Fruit fly (Drosophila melanogaster) whole organism, embryonic: ENCODE data around the gene Col4a1.

Source experiments
- BtbVII ChIP-seq: fragments of 200-800 bp; sonication (Bioruptor generic); optimal IDR thresholded peaks from 3 replicates; lab custom pipeline; 2017; ENCODE audit warnings: missing biosample characterization, mild to moderate bottlenecking, missing genetic modification characterization
- CG13624 ChIP-seq: fragments of 200-800 bp; sonication (Bioruptor generic); optimal IDR thresholded peaks from 2 replicates; lab custom pipeline; 2016; ENCODE audit warnings: missing biosample characterization, missing genetic modification characterization
- CG15011 ChIP-seq: fragments of 200-800 bp; sonication (Bioruptor generic); optimal IDR thresholded peaks from 3 replicates; lab custom pipeline; 2018; ENCODE audit warnings: missing biosample characterization, mild to moderate bottlenecking, missing genetic modification characterization
- CG15514 ChIP-seq: fragments of 200-800 bp; sonication (Bioruptor generic); optimal IDR thresholded peaks from 3 replicates; lab custom pipeline; 2017; ENCODE audit warnings: missing biosample characterization, missing genetic modification characterization, mild to moderate bottlenecking, moderate library complexity, missing genetic modification reagents
- CG18262 ChIP-seq: fragments of 200-800 bp; optimal IDR thresholded peaks from 3 replicates; lab custom pipeline; 2019; ENCODE audit warnings: missing biosample characterization, mild to moderate bottlenecking, missing genetic modification characterization, moderate library complexity
- CG2120 ChIP-seq: fragments of 200-800 bp; sonication (Bioruptor generic); optimal IDR thresholded peaks from 3 replicates; lab custom pipeline; 2016; ENCODE audit warnings: missing biosample characterization, missing genetic modification characterization
- CG2678 ChIP-seq: fragments of 200-800 bp; sonication (Bioruptor generic); optimal IDR thresholded peaks from 3 replicates; lab custom pipeline; 2019; ENCODE audit warnings: missing biosample characterization, mild to moderate bottlenecking, missing genetic modification characterization, moderate library complexity
- CG30403 ChIP-seq: fragments of 200-800 bp; sonication (Bioruptor generic); optimal IDR thresholded peaks from 3 replicates; lab custom pipeline; 2016; ENCODE audit warnings: missing biosample characterization, missing genetic modification characterization
- CG32767 ChIP-seq: fragments of 200-800 bp; sonication (Bioruptor generic); IDR thresholded peaks from 2 replicates; pipeline ENCODE4 v1.3.6; 2022; ENCODE audit warnings: missing biosample characterization, missing genetic modification characterization
- CG3281 ChIP-seq: fragments of 200-800 bp; sonication (Bioruptor generic); optimal IDR thresholded peaks from 3 replicates; lab custom pipeline; 2017; ENCODE audit warnings: missing biosample characterization, mild to moderate bottlenecking, missing genetic modification characterization
- CG5180 ChIP-seq: fragments of 200-800 bp; sonication (Bioruptor generic); optimal IDR thresholded peaks from 3 replicates; lab custom pipeline; 2017; ENCODE audit warnings: missing biosample characterization, missing genetic modification characterization, mild to moderate bottlenecking, moderate library complexity, missing genetic modification reagents
- CG5245 ChIP-seq: fragments of 200-800 bp; sonication (Bioruptor generic); optimal IDR thresholded peaks from 3 replicates; lab custom pipeline; 2016; ENCODE audit warnings: missing biosample characterization, missing genetic modification characterization
- CG6791 ChIP-seq: fragments of 200-800 bp; sonication (Bioruptor generic); IDR thresholded peaks from 3 replicates; pipeline ENCODE4 v1.3.6; 2022; ENCODE audit warnings: missing biosample characterization, missing genetic modification characterization; ENCODE audit not compliant: partially characterized antibody
- CG8089 ChIP-seq: fragments of 200-800 bp; sonication (Bioruptor generic); optimal IDR thresholded peaks from 3 replicates; lab custom pipeline; 2016; ENCODE audit warnings: missing biosample characterization, missing genetic modification characterization
- CG9932 ChIP-seq: fragments of 200-800 bp; sonication (Bioruptor generic); IDR thresholded peaks from 2 replicates; pipeline ENCODE4 v1.3.6; 2022; ENCODE audit warnings: missing biosample characterization, missing genetic modification characterization
- CkIIα-i1 ChIP-seq: fragments of 200-800 bp; sonication (Bioruptor generic); IDR thresholded peaks from 2 replicates; pipeline ENCODE4 v1.3.6; 2022; ENCODE audit warnings: missing biosample characterization, missing genetic modification characterization
- D19A ChIP-seq: fragments of 200-800 bp; optimal IDR thresholded peaks from 3 replicates; lab custom pipeline; 2019; ENCODE audit warnings: missing biosample characterization, mild to moderate bottlenecking, missing genetic modification characterization, moderate library complexity
- Drgx ChIP-seq: fragments of 200-800 bp; sonication (Bioruptor generic); IDR thresholded peaks from 2 replicates; pipeline ENCODE4 v1.3.6; 2022; ENCODE audit warnings: missing biosample characterization, missing genetic modification characterization
- HLH54F ChIP-seq: fragments of 200-800 bp; sonication (Bioruptor generic); optimal IDR thresholded peaks from 3 replicates; lab custom pipeline; 2016; ENCODE audit warnings: missing biosample characterization, missing genetic modification characterization
- HLHmδ ChIP-seq: fragments of 200-800 bp; sonication (Bioruptor generic); optimal IDR thresholded peaks from 2 replicates; lab custom pipeline; 2018; ENCODE audit warnings: missing biosample characterization, mild to moderate bottlenecking, missing genetic modification characterization, moderate library complexity
- Hr78 ChIP-seq, 2 experiments: fragments of 200-800 bp in 1 of 2; fragments of >200 bp in 1 of 2; sonication (Bioruptor generic) in 1 of 2; optimal IDR thresholded peaks; 2 replicates each; lab custom pipeline; 2017 to 2019; ENCODE audit warnings: missing biosample characterization in 2 of 2, missing genetic modification characterization in 2 of 2, mild to moderate bottlenecking in 1 of 2, moderate library complexity in 1 of 2
- MTF-1 ChIP-seq: fragments of 200-800 bp; sonication (Bioruptor generic); optimal IDR thresholded peaks from 2 replicates; lab custom pipeline; 2018; ENCODE audit warnings: missing biosample characterization, mild to moderate bottlenecking, missing genetic modification characterization, borderline replicate concordance
- Rfx ChIP-seq: fragments of 200-800 bp; sonication (Bioruptor generic); IDR thresholded peaks from 2 replicates; pipeline ENCODE4 v1.3.6; 2022; ENCODE audit warnings: missing biosample characterization, missing genetic modification characterization
- Sox102F ChIP-seq: fragments of 200-800 bp; sonication (Bioruptor generic); optimal IDR thresholded peaks from 2 replicates; lab custom pipeline; 2018; ENCODE audit warnings: missing biosample characterization, mild to moderate bottlenecking, missing genetic modification characterization, moderate library complexity
- Spps ChIP-seq: fragments of 200-800 bp; sonication (Bioruptor generic); optimal IDR thresholded peaks from 2 replicates; lab custom pipeline; 2018; ENCODE audit warnings: missing biosample characterization, mild to moderate bottlenecking, missing genetic modification characterization
- cad ChIP-seq: fragments of >200 bp; optimal IDR thresholded peaks from 2 replicates; lab custom pipeline; 2017; ENCODE audit warnings: missing biosample characterization, missing genetic modification characterization
- chinmo ChIP-seq: fragments of 200-800 bp; sonication (Bioruptor generic); IDR thresholded peaks from 4 replicates; pipeline ENCODE4 v1.3.6; 2022; ENCODE audit warnings: missing biosample characterization, missing genetic modification characterization; ENCODE audit not compliant: partially characterized antibody
- chm ChIP-seq: fragments of 200-800 bp; sonication (Bioruptor generic); IDR thresholded peaks from 2 replicates; pipeline ENCODE4 v1.3.6; 2022; ENCODE audit warnings: missing biosample characterization, missing genetic modification characterization
- dm ChIP-seq: fragments of 200-800 bp; sonication (Bioruptor generic); optimal IDR thresholded peaks from 3 replicates; lab custom pipeline; 2016; ENCODE audit warnings: missing biosample characterization, missing genetic modification characterization
- gt ChIP-seq: fragments of 200-800 bp; sonication (Bioruptor generic); IDR thresholded peaks from 2 replicates; pipeline ENCODE4 v1.3.6; 2022; ENCODE audit warnings: missing biosample characterization, missing genetic modification characterization
- inv ChIP-seq: fragments of 200-800 bp; sonication (Bioruptor generic); IDR thresholded peaks from 2 replicates; pipeline ENCODE4 v1.3.6; 2022; ENCODE audit warnings: missing biosample characterization, missing genetic modification characterization; ENCODE audit not compliant: partially characterized antibody
- jigr1 ChIP-seq: fragments of 200-800 bp; sonication (Bioruptor generic); IDR thresholded peaks from 3 replicates; pipeline ENCODE4 v1.3.6; 2022; ENCODE audit warnings: missing biosample characterization, missing genetic modification characterization
- lab ChIP-seq: fragments of 200-800 bp; sonication (Bioruptor generic); optimal IDR thresholded peaks from 3 replicates; lab custom pipeline; 2017; ENCODE audit warnings: missing biosample characterization, missing genetic modification characterization, mild to moderate bottlenecking, moderate library complexity, missing genetic modification reagents
- lilli ChIP-seq: fragments of 200-800 bp; sonication (Bioruptor generic); optimal IDR thresholded peaks from 3 replicates; lab custom pipeline; 2016; ENCODE audit warnings: missing biosample characterization, missing genetic modification characterization
- maf-S ChIP-seq: fragments of 200-800 bp; sonication (Bioruptor generic); optimal IDR thresholded peaks from 2 replicates; lab custom pipeline; 2016; ENCODE audit warnings: missing biosample characterization, missing genetic modification characterization
- peb ChIP-seq: fragments of 200-800 bp; sonication (Bioruptor generic); IDR thresholded peaks from 2 replicates; pipeline ENCODE4 v1.3.6; 2022; ENCODE audit warnings: missing biosample characterization, missing genetic modification characterization
- row ChIP-seq: fragments of 200-800 bp; sonication (Bioruptor generic); IDR thresholded peaks from 3 replicates; pipeline ENCODE4 v1.3.6; 2022; ENCODE audit warnings: missing biosample characterization, missing genetic modification characterization
- sc ChIP-seq, 3 experiments: fragments of >200 bp in 2 of 3; fragments of 200-800 bp in 1 of 3; sonication (Bioruptor generic) in 1 of 3; optimal IDR thresholded peaks; 2 replicates in 2 of 3; 3 replicates in 1 of 3; lab custom pipeline; 2017; ENCODE audit warnings: mild to moderate bottlenecking in 1 of 3, missing biosample characterization in 1 of 3, missing genetic modification characterization in 1 of 3, missing genetic modification reagents in 1 of 3
- sens ChIP-seq: fragments of 200-800 bp; sonication (Bioruptor generic); peaks from one replicate; lab custom pipeline; 2016; ENCODE audit warnings: missing biosample characterization, missing genetic modification characterization
- sna ChIP-seq: fragments of 200-800 bp; sonication (Bioruptor generic); IDR thresholded peaks from 2 replicates; pipeline ENCODE4 v1.3.6; 2022; ENCODE audit warnings: missing biosample characterization, missing genetic modification characterization; ENCODE audit not compliant: partially characterized antibody
- sr ChIP-seq: fragments of 200-800 bp; sonication (Bioruptor generic); IDR thresholded peaks from 3 replicates; pipeline ENCODE4 v1.3.6; 2022; ENCODE audit warnings: missing biosample characterization, missing genetic modification characterization
- tap ChIP-seq: fragments of 200-800 bp; optimal IDR thresholded peaks from 3 replicates; lab custom pipeline; 2019; ENCODE audit warnings: missing biosample characterization, mild to moderate bottlenecking, missing genetic modification characterization, moderate library complexity
- tgo ChIP-seq: fragments of 200-800 bp; sonication (Bioruptor generic); IDR thresholded peaks from 3 replicates; pipeline ENCODE4 v1.3.6; 2022; ENCODE audit warnings: missing biosample characterization, missing genetic modification characterization
- tna ChIP-seq: fragments of 200-800 bp; sonication (Bioruptor generic); IDR thresholded peaks from 2 replicates; pipeline ENCODE4 v1.3.6; 2022; ENCODE audit warnings: missing biosample characterization, missing genetic modification characterization; ENCODE audit not compliant: partially characterized antibody
- z ChIP-seq: fragments of 200-800 bp; sonication (Bioruptor generic); IDR thresholded peaks from 3 replicates; pipeline ENCODE4 v1.3.6; 2022; ENCODE audit warnings: missing biosample characterization, missing genetic modification characterization

Col4a1 gene

DNA sequence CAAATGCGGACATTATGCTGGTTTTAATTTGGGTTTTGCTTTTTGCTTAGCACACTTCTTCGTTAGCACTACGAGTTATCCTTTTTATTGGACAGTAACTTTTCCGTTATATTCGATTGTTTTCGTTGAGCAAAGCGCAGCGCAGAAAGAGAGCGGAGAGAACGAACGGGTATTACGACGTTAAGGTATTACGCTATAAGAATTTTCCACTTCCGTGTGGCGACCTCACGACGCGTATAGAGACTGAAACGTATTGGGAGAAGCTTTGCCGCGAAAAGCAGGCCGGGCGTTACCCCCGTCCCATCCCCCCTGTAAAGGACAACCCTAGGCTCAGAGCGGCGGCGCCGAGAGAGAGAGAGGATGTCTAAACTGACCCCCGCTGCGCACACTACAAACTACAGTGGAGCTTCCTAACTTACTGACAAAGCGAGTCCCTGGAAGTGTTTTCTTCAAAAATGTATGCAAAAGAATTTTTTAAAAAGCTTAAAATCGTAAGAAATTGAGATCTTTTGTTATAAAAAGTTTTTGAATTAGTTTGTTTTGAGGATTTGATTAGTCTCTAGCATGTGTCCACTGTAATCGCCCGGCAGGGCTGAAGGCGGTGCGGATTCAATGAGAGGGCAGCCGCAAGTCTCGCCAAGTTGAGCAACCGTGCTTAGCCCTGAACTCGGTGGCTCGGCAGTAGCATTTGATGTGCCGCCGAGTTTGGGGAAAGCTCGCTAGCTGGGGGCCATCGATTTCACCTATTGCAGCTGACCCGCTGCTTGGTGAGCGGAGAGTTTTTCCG, 24.5 kb upstream of the Col4a1 start (continued):
- TF ChIP-seq CG5180, result peak; percentile 83
- TF ChIP-seq chm (GFP tag; lab: Robert Waterston, UW), result peak; percentile 94
- TF ChIP-seq gt (GFP tag; lab: Robert Waterston, UW), result peak; percentile 81
- TF ChIP-seq HLHmδ (GFP tag; lab: Kevin White, UChicago), result no peak
- TF ChIP-seq Spps (tag; lab: Kevin White, UChicago), result peak; percentile 77
- peak; percentile 91 for TF ChIP-seq jigr1
- peak; percentile 92 for TF ChIP-seq tap (tag; lab: Kevin White, UChicago)
- TF ChIP-seq cad (GFP tag; lab: Kevin White, UChicago), result no peak
- peak; percentile 93 for TF ChIP-seq CG32767 (GFP tag; lab: Robert Waterston, UW)
- TF ChIP-seq CG13624 (GFP tag; lab: Kevin White, UChicago), result peak; percentile 97
- peak; percentile 95 for TF ChIP-seq CG30403 (GFP tag; lab: Kevin White, UChicago)
- TF ChIP-seq maf-S, result peak; percentile 93
- TF ChIP-seq CG15011 (GFP tag; lab: Kevin White, UChicago), result peak; percentile 93
- no peak for TF ChIP-seq sc (optimal IDR thresholded peaks at IDR 0.05; lab: Kevin White, UChicago)
- peak; percentile 79 for TF ChIP-seq sc (GFP tag; optimal IDR thresholded peaks at IDR 0.05; lab: Kevin White, UChicago)

DNA sequence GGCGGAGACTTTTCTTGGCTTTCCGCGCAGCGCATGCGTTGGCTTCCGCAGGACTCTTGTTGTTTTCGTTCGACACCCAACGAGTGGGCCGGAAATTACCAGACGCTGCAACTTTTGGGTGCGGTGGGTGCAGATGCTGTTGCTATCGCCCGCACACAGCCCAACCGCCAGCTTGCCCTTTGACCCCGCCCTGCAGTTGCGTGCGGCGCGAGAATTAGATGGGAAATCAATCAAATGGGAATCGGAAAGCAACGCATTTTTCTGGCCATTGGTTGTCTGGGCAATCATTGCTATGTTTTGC, 24.0 kb upstream of the Col4a1 start:
- peak in 1 of 2 experiments; percentile 89 for TF ChIP-seq Hr78 (GFP tag; optimal IDR thresholded peaks at IDR 0.05; lab: Kevin White, UChicago)
- 0 out of 4 replicates have a peak, but pooled peaks have one; percentile 52 for TF ChIP-seq chinmo (GFP tag; lab: Robert Waterston, UW)
- no peak for TF ChIP-seq D19A (tag; lab: Kevin White, UChicago)
- TF ChIP-seq sna (GFP tag; lab: Robert Waterston, UW), result no peak
- no peak for TF ChIP-seq inv (GFP tag; lab: Robert Waterston, UW)
- TF ChIP-seq z (GFP tag; lab: Robert Waterston, UW), result 0 out of 3 replicates have a peak, but pooled peaks have one; percentile 24
- 0 out of 3 replicates have a peak, but pooled peaks have one; percentile 26 for TF ChIP-seq CG6791 (GFP tag; lab: Robert Waterston, UW)
- TF ChIP-seq tgo (GFP tag; lab: Robert Waterston, UW), result no peak

DNA sequence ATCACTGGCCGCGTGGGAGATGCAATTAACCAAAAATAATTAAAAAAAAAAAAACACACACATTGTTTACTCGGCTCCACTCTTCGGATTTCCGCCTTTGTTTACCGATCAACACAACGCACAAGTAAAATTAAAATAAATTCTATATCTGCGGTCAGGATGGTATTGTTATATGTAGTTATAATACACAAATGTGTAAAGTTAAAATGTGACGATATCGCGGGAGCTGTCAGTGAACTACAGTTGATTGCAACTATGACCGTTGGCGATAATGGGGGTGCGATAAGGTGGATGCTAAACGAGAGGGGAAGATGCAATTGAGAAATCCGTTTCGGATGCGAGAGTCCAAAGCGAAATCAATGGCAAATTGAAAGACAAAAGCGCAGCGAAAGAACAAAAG, 23.1 kb upstream of the Col4a1 start:
- TF ChIP-seq sr (GFP tag; lab: Robert Waterston, UW) (peak; percentile 24; the same call in 1 of the 3 replicates), CkIIα-i1 (no peak), BtbVII (no peak), CG9932 (no peak), sens (peak; percentile 55), lilli (no peak), CG5245 (GFP tag; lab: Kevin White, UChicago) (no peak), row (GFP tag; lab: Robert Waterston, UW) (no peak)

DNA sequence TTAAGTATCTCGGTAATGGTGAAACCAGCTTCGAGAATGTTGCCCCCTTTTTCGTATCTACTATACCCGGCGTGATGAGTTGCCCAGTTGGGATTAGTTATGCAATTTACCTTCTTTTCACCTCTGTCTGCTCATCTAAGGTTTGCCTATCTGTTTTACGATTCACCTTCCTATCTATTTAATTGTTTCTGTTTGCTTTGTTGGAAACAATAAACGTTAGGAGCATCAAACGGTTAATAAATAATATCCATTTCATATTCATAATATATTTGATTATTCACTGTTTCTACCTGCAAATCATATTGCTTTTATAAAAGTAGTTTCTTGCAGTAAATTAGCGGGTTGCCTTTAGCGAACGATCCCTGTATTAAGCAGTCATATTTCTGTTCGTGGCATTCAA, 22.2 kb upstream of the Col4a1 start:
- TF ChIP-seq CG18262 (tag; lab: Kevin White, UChicago), result no peak
- TF ChIP-seq MTF-1 (GFP tag; lab: Kevin White, UChicago), result no peak
- no peak for TF ChIP-seq peb (GFP tag; lab: Robert Waterston, UW)
- TF ChIP-seq CG3281 (GFP tag; lab: Kevin White, UChicago), result peak; percentile 20
- peak; percentile 17 for TF ChIP-seq sens
- TF ChIP-seq CG8089, result no peak
- TF ChIP-seq Sox102F, result no peak
- TF ChIP-seq Drgx (GFP tag; lab: Robert Waterston, UW), result 0 out of 2 replicates have a peak, but pooled peaks have one; percentile 9
- TF ChIP-seq CG2678 (tag; lab: Kevin White, UChicago), result peak; percentile 29
- TF ChIP-seq dm (GFP tag; lab: Kevin White, UChicago), result no peak
- TF ChIP-seq tna, result no peak
- TF ChIP-seq CG9932, result peak; percentile 20; the same call in 1 of the 2 replicates
- no peak for TF ChIP-seq HLH54F (GFP tag; lab: Kevin White, UChicago)
- TF ChIP-seq Rfx (GFP tag; lab: Robert Waterston, UW), result peak; percentile 8; the same call in 1 of the 2 replicates
- peak; percentile 24 for TF ChIP-seq CG2120
- peak; percentile 21 for TF ChIP-seq lab
- no peak for TF ChIP-seq CG15514 (GFP tag; lab: Kevin White, UChicago)
